Fruit fly (Drosophila melanogaster): ENCODE data around the gene Nepl5.

Nepl5 gene

DNA sequence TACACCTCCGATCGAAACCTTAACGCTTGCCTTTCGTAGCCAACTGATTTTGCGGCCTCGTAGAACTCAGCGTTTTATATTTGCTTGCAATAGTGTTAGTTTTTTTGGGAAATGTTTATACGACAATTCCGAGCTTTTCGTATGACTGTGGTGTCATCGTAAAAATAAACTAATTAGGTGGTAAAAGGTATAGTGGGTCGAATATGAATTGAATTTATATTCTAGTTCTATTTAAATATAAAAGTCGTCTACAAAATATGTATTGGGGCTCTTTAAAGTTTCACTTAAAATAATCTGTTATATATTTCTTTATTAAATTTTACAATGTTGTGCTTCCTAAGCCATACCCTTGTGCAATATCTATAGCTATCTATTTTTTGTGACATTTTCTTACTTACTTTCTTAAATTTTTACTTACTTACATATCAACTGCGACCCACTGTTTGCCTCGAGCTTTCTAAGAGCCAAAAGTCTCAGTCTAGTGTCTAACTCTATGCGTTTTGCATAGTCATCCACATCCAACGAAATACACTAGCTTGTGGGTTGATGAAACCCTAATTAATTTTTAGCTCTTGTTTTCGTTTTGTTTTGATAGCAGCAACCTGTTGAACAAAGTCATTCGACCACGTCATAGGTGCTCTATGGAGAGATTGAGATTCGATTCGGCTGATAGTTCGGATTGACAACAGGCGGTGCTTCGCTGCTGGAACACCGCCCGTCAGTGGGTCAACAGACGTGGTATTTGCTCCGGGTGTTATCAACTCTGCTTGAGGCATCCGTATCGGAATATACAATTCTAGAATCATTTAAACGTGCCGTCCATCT is 29.9 kb upstream of the Nepl5 start, which contains the start of gene CG9498 (continued):
- no peak for TF ChIP-seq br (optimal IDR thresholded peaks at IDR 0.05)
- peak; percentile 84 for TF ChIP-seq CG11504 (tag; optimal IDR thresholded peaks at IDR 0.05)
- no peak for TF ChIP-seq slp2 (GFP tag; optimal IDR thresholded peaks at IDR 0.05)
- TF ChIP-seq Camta (GFP tag; optimal IDR thresholded peaks at IDR 0.05) = peak; percentile 4
- no peak for TF ChIP-seq CG12071 (GFP tag; optimal IDR thresholded peaks at IDR 0.05)
- peak; percentile 69 for TF ChIP-seq CG10543 (GFP tag; optimal IDR thresholded peaks at IDR 0.05)
- TF ChIP-seq CG32772 (GFP tag; IDR thresholded peaks at IDR 0.05) = peak; percentile 67
- TF ChIP-seq Pdp1 (GFP tag; optimal IDR thresholded peaks at IDR 0.05) = peak in 1 of 2 experiments; percentile 44
- TF ChIP-seq Dip2 (GFP tag; IDR thresholded peaks at IDR 0.05) = no peak
- TF ChIP-seq fd64A (GFP tag; optimal IDR thresholded peaks at IDR 0.05) = no peak
- peak; percentile 35 for TF ChIP-seq Ravus (GFP tag; IDR thresholded peaks at IDR 0.05)
- TF ChIP-seq CG11723 (GFP tag; optimal IDR thresholded peaks at IDR 0.05) = peak; percentile 44
- TF ChIP-seq cad (GFP tag; optimal IDR thresholded peaks at IDR 0.05) = no peak
- TF ChIP-seq CG12769 (tag; optimal IDR thresholded peaks at IDR 0.05) = no peak
- no peak for TF ChIP-seq crp (GFP tag; optimal IDR thresholded peaks at IDR 0.05)
- peak; percentile 22 for TF ChIP-seq pho (GFP tag; optimal IDR thresholded peaks at IDR 0.05)
- no peak for TF ChIP-seq Lpt (GFP tag; optimal IDR thresholded peaks at IDR 0.05)
- peak; percentile 49 for TF ChIP-seq CG18476 (GFP tag; optimal IDR thresholded peaks at IDR 0.05)
- TF ChIP-seq CG13287 (GFP tag; IDR thresholded peaks at IDR 0.05; ENCODE audit: partially characterized antibody) = no peak
- TF ChIP-seq YL-1 (GFP tag; optimal IDR thresholded peaks at IDR 0.05) = peak; percentile 18
- TF ChIP-seq wor (GFP tag; IDR thresholded peaks at IDR 0.05) = no peak
- TF ChIP-seq zfh2 (GFP tag; optimal IDR thresholded peaks at IDR 0.05) = peak; percentile 53
- peak; percentile 69 for TF ChIP-seq CG7357 (GFP tag; IDR thresholded peaks at IDR 0.05)
- TF ChIP-seq Hsf (GFP tag; optimal IDR thresholded peaks at IDR 0.05) = no peak
- TF ChIP-seq CG1832 (GFP tag; optimal IDR thresholded peaks at IDR 0.05) = no peak
- TF ChIP-seq ttk (GFP tag; IDR thresholded peaks at IDR 0.05) = peak; percentile 62
- peak; percentile 72 for TF ChIP-seq CG10274 (GFP tag; optimal IDR thresholded peaks at IDR 0.05)
- TF ChIP-seq kni (GFP tag; optimal IDR thresholded peaks at IDR 0.05) = peak; percentile 9
- TF ChIP-seq lilli (GFP tag; optimal IDR thresholded peaks at IDR 0.05) = peak; percentile 67
- no peak for TF ChIP-seq crol (GFP tag; IDR thresholded peaks at IDR 0.05)
- TF ChIP-seq vvl (GFP tag; IDR thresholded peaks at IDR 0.05) = peak; percentile 57
- TF ChIP-seq CG3726 (GFP tag; IDR thresholded peaks at IDR 0.05) = 0 out of 3 replicates have a peak, but pooled peaks have one; percentile 49
- peak; percentile 91 for TF ChIP-seq PHDP (tag; optimal IDR thresholded peaks at IDR 0.05)
- TF ChIP-seq vfl (GFP tag; optimal IDR thresholded peaks at IDR 0.05) = peak; percentile 14
- TF ChIP-seq lbe (GFP tag; optimal IDR thresholded peaks at IDR 0.05) = no peak
- peak; percentile 76 for TF ChIP-seq B-H2 (GFP tag; optimal IDR thresholded peaks at IDR 0.05)
- peak; percentile 80 for TF ChIP-seq peb (GFP tag; IDR thresholded peaks at IDR 0.05)
- peak; percentile 36 for TF ChIP-seq zen (tag; optimal IDR thresholded peaks at IDR 0.05)
- no peak for TF ChIP-seq rib (GFP tag; IDR thresholded peaks at IDR 0.05)
- TF ChIP-seq CG4404 (GFP tag; IDR thresholded peaks at IDR 0.05) = peak; percentile 63
- peak; percentile 64 for TF ChIP-seq CG9727 (GFP tag; optimal IDR thresholded peaks at IDR 0.05)
- TF ChIP-seq Ets97D (GFP tag; optimal IDR thresholded peaks at IDR 0.05) = no peak
- TF ChIP-seq Mes4 (GFP tag; optimal IDR thresholded peaks at IDR 0.05) = no peak
- peak; percentile 21 for TF ChIP-seq CG8290 (GFP tag; optimal IDR thresholded peaks at IDR 0.05)
- peak in 1 of 2 experiments; percentile 9 for TF ChIP-seq CG8290 (tag; optimal IDR thresholded peaks at IDR 0.05)

Data from whole organism, embryonic.